Worm (Caenorhabditis elegans): ENCODE data around the gene T07H3.8.

DNA sequence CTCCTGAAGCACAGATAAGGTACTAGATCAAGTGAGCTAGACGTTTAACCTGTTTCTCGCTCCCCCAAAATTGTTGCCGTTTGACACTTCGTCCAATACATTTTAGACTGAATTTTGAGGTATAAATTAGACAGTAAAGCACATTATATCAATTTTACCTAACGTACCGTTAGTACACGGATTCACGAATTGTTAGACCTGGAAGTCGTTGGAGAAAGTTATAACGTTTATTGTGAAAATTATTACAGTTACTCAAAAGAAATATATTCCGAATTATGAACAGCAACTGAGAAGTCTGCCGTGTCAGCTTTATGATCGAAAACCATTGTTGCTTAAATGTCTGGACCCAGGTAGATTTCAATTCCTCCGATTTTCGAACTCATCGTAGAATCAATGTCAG is 25.6 kb upstream of the T07H3.8 start:
- no peak for TF ChIP-seq lag-1 (GFP tag; IDR thresholded peaks at IDR 0.05)
- no peak for TF ChIP-seq C06A6.2 (GFP tag; conservative IDR thresholded peaks at IDR 0.05)
- no peak for TF ChIP-seq snpc-1.1 (tag; optimal IDR thresholded peaks at IDR 0.05; ENCODE audit: insufficient read depth)
- no peak for TF ChIP-seq unc-130 (GFP tag; optimal IDR thresholded peaks at IDR 0.05)
- TF ChIP-seq mcd-1 (GFP tag; IDR thresholded peaks at IDR 0.05): no peak
- TF ChIP-seq lin-26 (GFP tag; IDR thresholded peaks at IDR 0.05): no peak
- TF ChIP-seq unc-62 (GFP tag; optimal IDR thresholded peaks at IDR 0.05): no peak
